Fruit fly (Drosophila melanogaster) whole organism, embryonic: Measurements from ENCODE around the gene pav.
A peak's percentile ranks its signal among the peaks of the same experiment; 100 is the strongest.

Experiments used
- Antp ChIP-seq: fragments of 200-800 bp; sonication (Bioruptor generic); optimal IDR thresholded peaks from 3 replicates; lab custom pipeline; 2016; ENCODE audit warnings: missing biosample characterization, missing genetic modification characterization
- CG10267 ChIP-seq: fragments of 200-800 bp; sonication (Bioruptor generic); optimal IDR thresholded peaks from 2 replicates; lab custom pipeline; 2018; ENCODE audit warnings: missing biosample characterization, mild to moderate bottlenecking, missing genetic modification characterization, moderate library complexity
- CG10321 ChIP-seq: fragments of 200-800 bp; sonication (Bioruptor generic); IDR thresholded peaks from 2 replicates; pipeline ENCODE4 v1.3.6; 2022; ENCODE audit warnings: missing biosample characterization, missing genetic modification characterization
- CG13287 ChIP-seq: fragments of 200-800 bp; sonication (Bioruptor generic); IDR thresholded peaks from 2 replicates; pipeline ENCODE4 v1.3.6; 2022; ENCODE audit warnings: missing biosample characterization, missing genetic modification characterization; ENCODE audit not compliant: partially characterized antibody
- CG13775 ChIP-seq: fragments of 200-800 bp; sonication (Bioruptor generic); optimal IDR thresholded peaks from 3 replicates; lab custom pipeline; 2017; ENCODE audit warnings: missing biosample characterization, mild to moderate bottlenecking, missing genetic modification characterization
- CG14014 ChIP-seq: fragments of 200-800 bp; sonication (Bioruptor generic); IDR thresholded peaks from 2 replicates; pipeline ENCODE4 v1.3.6; 2022; ENCODE audit warnings: missing biosample characterization, missing genetic modification characterization
- CG15479 ChIP-seq: fragments of 200-800 bp; sonication (Bioruptor generic); optimal IDR thresholded peaks from 3 replicates; lab custom pipeline; 2019; ENCODE audit warnings: missing biosample characterization, mild to moderate bottlenecking, missing genetic modification characterization, moderate library complexity
- CG15514 ChIP-seq: fragments of 200-800 bp; sonication (Bioruptor generic); optimal IDR thresholded peaks from 3 replicates; lab custom pipeline; 2017; ENCODE audit warnings: missing biosample characterization, missing genetic modification characterization, mild to moderate bottlenecking, moderate library complexity, missing genetic modification reagents
- CG17186 ChIP-seq: fragments of 200-800 bp; sonication (Bioruptor generic); optimal IDR thresholded peaks from 3 replicates; lab custom pipeline; 2017; ENCODE audit warnings: missing biosample characterization, missing genetic modification reagents, missing genetic modification characterization
- CG18262 ChIP-seq: fragments of 200-800 bp; optimal IDR thresholded peaks from 3 replicates; lab custom pipeline; 2019; ENCODE audit warnings: missing biosample characterization, mild to moderate bottlenecking, missing genetic modification characterization, moderate library complexity
- CG18619 ChIP-seq: fragments of 200-800 bp; sonication (Bioruptor generic); optimal IDR thresholded peaks from 3 replicates; lab custom pipeline; 2017; ENCODE audit warnings: missing biosample characterization, mild to moderate bottlenecking, missing genetic modification characterization
- CG2129 ChIP-seq: fragments of 200-800 bp; sonication (Bioruptor generic); IDR thresholded peaks from 2 replicates; pipeline ENCODE4 v1.3.6; 2022; ENCODE audit warnings: missing biosample characterization, missing genetic modification characterization; ENCODE audit not compliant: partially characterized antibody
- CG3065 ChIP-seq: fragments of 200-800 bp; sonication (Bioruptor generic); optimal IDR thresholded peaks from 2 replicates; lab custom pipeline; 2016; ENCODE audit warnings: missing biosample characterization, missing genetic modification characterization
- CG31224 ChIP-seq: fragments of 200-800 bp; sonication (Bioruptor generic); IDR thresholded peaks from 2 replicates; pipeline ENCODE4 v1.3.6; 2022; ENCODE audit warnings: missing biosample characterization, missing genetic modification characterization
- CG31365 ChIP-seq: fragments of 200-800 bp; sonication (Bioruptor generic); optimal IDR thresholded peaks from 2 replicates; lab custom pipeline; 2018; ENCODE audit warnings: missing biosample characterization, mild to moderate bottlenecking, missing genetic modification characterization
- CG3163 ChIP-seq: fragments of 200-800 bp; sonication (Bioruptor generic); optimal IDR thresholded peaks from 3 replicates; lab custom pipeline; 2016; ENCODE audit warnings: missing biosample characterization, missing genetic modification characterization
- CG33213 ChIP-seq: fragments of 200-800 bp; sonication (Bioruptor generic); optimal IDR thresholded peaks from 3 replicates; lab custom pipeline; 2016; ENCODE audit warnings: missing biosample characterization, missing genetic modification characterization
- CG34422 ChIP-seq: fragments of 200-800 bp; sonication (Bioruptor generic); IDR thresholded peaks from 3 replicates; pipeline ENCODE4 v1.3.6; 2022; ENCODE audit warnings: missing biosample characterization, missing genetic modification characterization
- CG3995 ChIP-seq: fragments of 200-800 bp; sonication (Bioruptor generic); optimal IDR thresholded peaks from 3 replicates; lab custom pipeline; 2016; ENCODE audit warnings: missing biosample characterization, missing genetic modification characterization
- CG4854 ChIP-seq: fragments of 200-800 bp; sonication (Bioruptor generic); optimal IDR thresholded peaks from 2 replicates; lab custom pipeline; 2016; ENCODE audit warnings: missing biosample characterization, missing genetic modification characterization, inconsistent platforms
- CG9797 ChIP-seq: fragments of 200-800 bp; sonication (Bioruptor generic); optimal IDR thresholded peaks from 3 replicates; lab custom pipeline; 2018; ENCODE audit warnings: missing biosample characterization, mild to moderate bottlenecking, missing genetic modification characterization
- Chrac-16 ChIP-seq: fragments of 200-800 bp; sonication (Bioruptor generic); optimal IDR thresholded peaks from 3 replicates; lab custom pipeline; 2016; ENCODE audit warnings: missing biosample characterization, missing genetic modification characterization
- Dad ChIP-seq: fragments of 200-800 bp; sonication (Bioruptor generic); optimal IDR thresholded peaks from 3 replicates; lab custom pipeline; 2016; ENCODE audit warnings: missing biosample characterization, missing genetic modification characterization
- Elba2 ChIP-seq: fragments of 200-800 bp; sonication (Bioruptor generic); optimal IDR thresholded peaks from 3 replicates; lab custom pipeline; 2016; ENCODE audit warnings: missing biosample characterization, missing genetic modification characterization
- H2.0 ChIP-seq: fragments of 200-800 bp; sonication (Bioruptor generic); IDR thresholded peaks from 2 replicates; pipeline ENCODE4 v1.3.6; 2022; ENCODE audit warnings: missing biosample characterization, missing genetic modification characterization
- Mad ChIP-seq: fragments of 200-800 bp; sonication (Bioruptor generic); optimal IDR thresholded peaks from 2 replicates; lab custom pipeline; 2016; ENCODE audit warnings: missing biosample characterization, missing genetic modification characterization
- Oli ChIP-seq: fragments of 200-800 bp; sonication (Bioruptor generic); optimal IDR thresholded peaks from 2 replicates; lab custom pipeline; 2018; ENCODE audit warnings: missing biosample characterization, mild to moderate bottlenecking, missing genetic modification characterization, moderate library complexity
- PHDP ChIP-seq: fragments of 200-800 bp; sonication (Bioruptor generic); optimal IDR thresholded peaks from 3 replicates; lab custom pipeline; 2018; ENCODE audit warnings: missing biosample characterization, mild to moderate bottlenecking, missing genetic modification characterization, moderate library complexity
- Stat92E ChIP-seq, 3 experiments: fragments of >200 bp in 2 of 3; fragments of 200-800 bp in 1 of 3; sonication (Bioruptor generic) in 1 of 3; optimal IDR thresholded peaks; 2 replicates each; lab custom pipeline; 2017 to 2019; ENCODE audit warnings: missing biosample characterization in 3 of 3, missing genetic modification characterization in 3 of 3, mild to moderate bottlenecking in 1 of 3, moderate library complexity in 1 of 3
- Tbp ChIP-seq: fragments of >200 bp; optimal IDR thresholded peaks from 2 replicates; lab custom pipeline; 2018; ENCODE audit warnings: missing biosample characterization, missing genetic modification characterization
- chinmo ChIP-seq: fragments of 200-800 bp; sonication (Bioruptor generic); IDR thresholded peaks from 4 replicates; pipeline ENCODE4 v1.3.6; 2022; ENCODE audit warnings: missing biosample characterization, missing genetic modification characterization; ENCODE audit not compliant: partially characterized antibody
- ewg ChIP-seq: fragments of 200-800 bp; sonication (Bioruptor generic); optimal IDR thresholded peaks from 3 replicates; lab custom pipeline; 2017; ENCODE audit warnings: mild to moderate bottlenecking, missing biosample characterization, missing genetic modification reagents, missing genetic modification characterization
- eyg ChIP-seq: fragments of 200-800 bp; sonication (Bioruptor generic); optimal IDR thresholded peaks from 3 replicates; lab custom pipeline; 2016; ENCODE audit warnings: missing biosample characterization, missing genetic modification characterization
- gem ChIP-seq: fragments of 200-800 bp; sonication (Bioruptor generic); optimal IDR thresholded peaks from 2 replicates; lab custom pipeline; 2019; ENCODE audit warnings: missing biosample characterization, mild to moderate bottlenecking, missing genetic modification characterization, moderate library complexity
- jumu ChIP-seq: fragments of 200-800 bp; sonication (Bioruptor generic); optimal IDR thresholded peaks from 3 replicates; lab custom pipeline; 2016; ENCODE audit warnings: missing biosample characterization, missing genetic modification characterization
- lilli ChIP-seq: fragments of 200-800 bp; sonication (Bioruptor generic); optimal IDR thresholded peaks from 3 replicates; lab custom pipeline; 2016; ENCODE audit warnings: missing biosample characterization, missing genetic modification characterization
- lmd ChIP-seq: fragments of 200-800 bp; sonication (Bioruptor generic); IDR thresholded peaks from 2 replicates; pipeline ENCODE4 v1.3.6; 2022; ENCODE audit warnings: missing biosample characterization, missing genetic modification characterization
- lov ChIP-seq, 2 experiments: fragments of 200-800 bp in 1 of 2; fragments of >200 bp in 1 of 2; sonication (Bioruptor generic) in 1 of 2; IDR thresholded peaks in 1 of 2; optimal IDR thresholded peaks in 1 of 2; 2 replicates in 1 of 2; 3 replicates in 1 of 2; pipeline versions ENCODE4 v1.3.6 to Lab custom; 2017 to 2022; ENCODE audit warnings: missing biosample characterization in 1 of 2, missing genetic modification characterization in 1 of 2
- mirr ChIP-seq: fragments of 200-800 bp; sonication (Bioruptor generic); optimal IDR thresholded peaks from 3 replicates; lab custom pipeline; 2018; ENCODE audit warnings: missing biosample characterization, mild to moderate bottlenecking, missing genetic modification characterization
- nerfin-1 ChIP-seq: fragments of 200-800 bp; sonication (Bioruptor generic); optimal IDR thresholded peaks from 3 replicates; lab custom pipeline; 2019; ENCODE audit warnings: missing biosample characterization, mild to moderate bottlenecking, missing genetic modification characterization, moderate library complexity
- nmo ChIP-seq: fragments of 200-800 bp; sonication (Bioruptor generic); optimal IDR thresholded peaks from 2 replicates; lab custom pipeline; 2018; ENCODE audit warnings: missing biosample characterization, mild to moderate bottlenecking, missing genetic modification characterization, moderate library complexity
- repo ChIP-seq: fragments of 200-800 bp; sonication (Bioruptor generic); optimal IDR thresholded peaks from 2 replicates; lab custom pipeline; 2016; ENCODE audit warnings: missing biosample characterization, missing genetic modification characterization
- ro ChIP-seq: fragments of 200-800 bp; sonication (Bioruptor generic); IDR thresholded peaks from 2 replicates; pipeline ENCODE4 v1.3.6; 2022; ENCODE audit warnings: missing biosample characterization, missing genetic modification characterization
- row ChIP-seq: fragments of 200-800 bp; sonication (Bioruptor generic); IDR thresholded peaks from 3 replicates; pipeline ENCODE4 v1.3.6; 2022; ENCODE audit warnings: missing biosample characterization, missing genetic modification characterization
- scrt ChIP-seq: fragments of 200-800 bp; sonication (Bioruptor generic); optimal IDR thresholded peaks from 2 replicates; lab custom pipeline; 2018; ENCODE audit warnings: missing biosample characterization, mild to moderate bottlenecking, missing genetic modification characterization, moderate library complexity
- sd ChIP-seq: fragments of 200-800 bp; sonication (Bioruptor generic); optimal IDR thresholded peaks from 3 replicates; lab custom pipeline; 2018; ENCODE audit warnings: missing biosample characterization, mild to moderate bottlenecking, missing genetic modification characterization, moderate library complexity
- sisA ChIP-seq: fragments of 200-800 bp; sonication (Bioruptor generic); IDR thresholded peaks from 2 replicates; pipeline ENCODE4 v1.3.6; 2022; ENCODE audit warnings: missing biosample characterization, missing genetic modification characterization
- zen ChIP-seq: fragments of 200-800 bp; sonication (Bioruptor generic); optimal IDR thresholded peaks from 3 replicates; lab custom pipeline; 2018; ENCODE audit warnings: missing biosample characterization, mild to moderate bottlenecking, missing genetic modification characterization, moderate library complexity
- zf30C ChIP-seq: fragments of 200-800 bp; sonication (Bioruptor generic); optimal IDR thresholded peaks from 3 replicates; lab custom pipeline; 2018; ENCODE audit warnings: missing biosample characterization, mild to moderate bottlenecking, missing genetic modification characterization
- zfh1 ChIP-seq: fragments of 200-800 bp; sonication (Bioruptor generic); IDR thresholded peaks from 3 replicates; pipeline ENCODE4 v1.3.6; 2022; ENCODE audit warnings: missing biosample characterization, missing genetic modification characterization

The pav gene

DNA sequence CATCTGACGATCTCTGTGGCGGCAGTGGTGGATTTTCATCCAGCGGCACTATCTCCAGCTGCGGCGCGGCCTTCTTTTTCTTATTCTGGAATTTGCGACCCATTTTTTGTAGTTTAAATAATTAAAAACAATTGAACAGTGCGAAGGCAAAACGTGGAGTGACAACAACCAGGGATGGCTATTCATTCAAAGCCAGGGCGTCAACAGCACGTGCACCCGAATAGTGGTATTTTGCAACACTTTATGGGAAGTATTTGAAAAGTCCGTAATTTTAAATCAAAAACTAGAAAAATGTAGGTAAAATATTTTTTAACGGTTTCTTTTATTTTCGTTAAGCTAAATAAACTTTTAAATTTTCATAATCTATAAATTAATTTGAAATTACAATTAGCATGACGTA is 40.1 kb downstream of the pav start, which contains the start of gene CG11583 (continued):
- TF ChIP-seq CG13775 (GFP tag; lab: Kevin White, UChicago) (no peak), CG10321 (no peak), ewg (no peak), Chrac-16 (peak; percentile 28), chinmo (GFP tag; lab: Robert Waterston, UW) (no peak), gem (no peak), CG10267 (tag; lab: Kevin White, UChicago) (peak; percentile 96), CG15514 (peak; percentile 97), Stat92E (GFP tag; optimal IDR thresholded peaks at IDR 0.05; lab: Kevin White, UChicago) (peak in 1 of 3 experiments; percentile 55), Dad (GFP tag; lab: Kevin White, UChicago) (peak; percentile 35), zen (tag; lab: Kevin White, UChicago) (peak; percentile 8), PHDP (tag; lab: Kevin White, UChicago) (no peak), CG34422 (GFP tag; lab: Robert Waterston, UW) (peak; percentile 63; the same call in 1 of the 3 replicates), nerfin-1 (no peak), sd (tag; lab: Kevin White, UChicago) (no peak), CG17186 (GFP tag; lab: Kevin White, UChicago) (peak; percentile 62), eyg (no peak), CG4854 (GFP tag; lab: Kevin White, UChicago) (peak; percentile 24), lov (optimal IDR thresholded peaks at IDR 0.05; lab: Kevin White, UChicago) (no peak), lov (GFP tag; IDR thresholded peaks at IDR 0.05; lab: Robert Waterston, UW) (no peak), CG18262 (peak; percentile 5), CG3065 (GFP tag; lab: Kevin White, UChicago) (no peak), CG18619 (GFP tag; lab: Kevin White, UChicago) (no peak), repo (GFP tag; lab: Kevin White, UChicago) (peak; percentile 14), zfh1 (GFP tag; lab: Robert Waterston, UW) (no peak), lilli (GFP tag; lab: Kevin White, UChicago) (no peak), nmo (peak; percentile 24), mirr (GFP tag; lab: Kevin White, UChicago) (no peak), Tbp (GFP tag; lab: Kevin White, UChicago) (no peak), CG3163 (GFP tag; lab: Kevin White, UChicago) (peak; percentile 17), CG9797 (GFP tag; lab: Kevin White, UChicago) (peak; percentile 36), Antp (GFP tag; lab: Kevin White, UChicago) (peak; percentile 44), CG31224 (no peak), scrt (GFP tag; lab: Kevin White, UChicago) (no peak), CG13287 (peak; percentile 38; the same call in 1 of the 2 replicates), lmd (GFP tag; lab: Robert Waterston, UW) (no peak), CG2129 (GFP tag; lab: Robert Waterston, UW) (no peak), Oli (tag; lab: Kevin White, UChicago) (no peak), row (peak; percentile 67), zf30C (no peak), CG33213 (peak; percentile 39), sisA (GFP tag; lab: Robert Waterston, UW) (no peak), jumu (GFP tag; lab: Kevin White, UChicago) (peak; percentile 29), CG3995 (GFP tag; lab: Kevin White, UChicago) (peak; percentile 51), ro (no peak), H2.0 (no peak), CG15479 (GFP tag; lab: Kevin White, UChicago) (no peak), CG14014 (peak; percentile 25; the same call in 1 of the 2 replicates), Elba2 (GFP tag; lab: Kevin White, UChicago) (no peak), Mad (GFP tag; lab: Kevin White, UChicago) (peak; percentile 24), CG31365 (no peak)
